Fruit fly (Drosophila melanogaster) whole organism, embryonic: ENCODE results near the gene Hinfp.

Experiments used
- Asciz ChIP-seq: fragments of 200-800 bp; sonication (Bioruptor generic); optimal IDR thresholded peaks from 2 replicates; lab custom pipeline; 2017; ENCODE audit warnings: missing biosample characterization, mild to moderate bottlenecking, missing genetic modification characterization, missing genetic modification reagents
- Atf3 ChIP-seq: fragments of 200-800 bp; sonication (Bioruptor generic); optimal IDR thresholded peaks from 3 replicates; lab custom pipeline; 2016; ENCODE audit warnings: missing biosample characterization, missing genetic modification characterization
- B-H2 ChIP-seq: fragments of 200-800 bp; sonication (Bioruptor generic); optimal IDR thresholded peaks from 2 replicates; lab custom pipeline; 2018; ENCODE audit warnings: missing biosample characterization, mild to moderate bottlenecking, missing genetic modification characterization
- CG10959 ChIP-seq: fragments of 200-800 bp; sonication (Bioruptor generic); IDR thresholded peaks from 2 replicates; pipeline ENCODE4 v1.3.6; 2022; ENCODE audit warnings: missing biosample characterization, missing genetic modification characterization
- CG11085 ChIP-seq: fragments of 200-800 bp; sonication (Bioruptor generic); IDR thresholded peaks from 2 replicates; pipeline ENCODE4 v1.3.6; 2022; ENCODE audit warnings: missing biosample characterization, missing genetic modification characterization
- CG12155 ChIP-seq: fragments of 200-800 bp; sonication (Bioruptor generic); optimal IDR thresholded peaks from 3 replicates; lab custom pipeline; 2016; ENCODE audit warnings: missing biosample characterization, missing genetic modification characterization
- CG12659 ChIP-seq: fragments of 200-800 bp; sonication (Bioruptor generic); optimal IDR thresholded peaks from 3 replicates; lab custom pipeline; 2017; ENCODE audit warnings: mild to moderate bottlenecking, missing biosample characterization, missing genetic modification reagents, missing genetic modification characterization
- CG12942 ChIP-seq: fragments of 200-800 bp; sonication (Bioruptor generic); optimal IDR thresholded peaks from 3 replicates; lab custom pipeline; 2016; ENCODE audit warnings: missing biosample characterization, missing genetic modification characterization
- CG1603 ChIP-seq: fragments of 200-800 bp; sonication (Bioruptor generic); optimal IDR thresholded peaks from 2 replicates; lab custom pipeline; 2019; ENCODE audit warnings: missing biosample characterization, mild to moderate bottlenecking, missing genetic modification characterization, moderate library complexity
- CG17328 ChIP-seq: fragments of 200-800 bp; sonication (Bioruptor generic); IDR thresholded peaks from 2 replicates; pipeline ENCODE4 v1.3.6; 2022; ENCODE audit warnings: missing biosample characterization, missing genetic modification characterization
- CG1792 ChIP-seq: fragments of 200-800 bp; sonication (Bioruptor generic); optimal IDR thresholded peaks from 2 replicates; lab custom pipeline; 2016; ENCODE audit warnings: missing biosample characterization, missing genetic modification characterization
- CG18599 ChIP-seq: fragments of 200-800 bp; sonication (Bioruptor generic); optimal IDR thresholded peaks from 3 replicates; lab custom pipeline; 2017; ENCODE audit warnings: missing biosample characterization, missing genetic modification characterization, mild to moderate bottlenecking, moderate library complexity, missing genetic modification reagents
- CG2116 ChIP-seq: fragments of 200-800 bp; sonication (Bioruptor generic); optimal IDR thresholded peaks from 3 replicates; lab custom pipeline; 2018; ENCODE audit warnings: missing biosample characterization, mild to moderate bottlenecking, missing genetic modification characterization
- CG3065 ChIP-seq: fragments of 200-800 bp; sonication (Bioruptor generic); optimal IDR thresholded peaks from 2 replicates; lab custom pipeline; 2016; ENCODE audit warnings: missing biosample characterization, missing genetic modification characterization
- CG42726 ChIP-seq: fragments of 200-800 bp; sonication (Bioruptor generic); IDR thresholded peaks from 2 replicates; pipeline ENCODE4 v1.3.6; 2022; ENCODE audit warnings: missing biosample characterization, missing genetic modification characterization; ENCODE audit not compliant: partially characterized antibody
- CG4730 ChIP-seq: fragments of 200-800 bp; sonication (Bioruptor generic); IDR thresholded peaks from 2 replicates; pipeline ENCODE4 v1.3.6; 2022; ENCODE audit warnings: missing biosample characterization, missing genetic modification characterization
- CG4820 ChIP-seq: fragments of 200-800 bp; sonication (Bioruptor generic); optimal IDR thresholded peaks from 3 replicates; lab custom pipeline; 2016; ENCODE audit warnings: missing biosample characterization, missing genetic modification characterization
- CG6272 ChIP-seq: fragments of 200-800 bp; sonication (Bioruptor generic); IDR thresholded peaks from 2 replicates; pipeline ENCODE4 v1.3.6; 2022; ENCODE audit warnings: missing biosample characterization, missing genetic modification characterization
- CG6683 ChIP-seq: fragments of 200-800 bp; sonication (Bioruptor generic); optimal IDR thresholded peaks from 2 replicates; lab custom pipeline; 2017; ENCODE audit warnings: missing biosample characterization, mild to moderate bottlenecking, missing genetic modification characterization, missing genetic modification reagents
- CG6765 ChIP-seq: fragments of 200-800 bp; sonication (Bioruptor generic); optimal IDR thresholded peaks from 3 replicates; lab custom pipeline; 2017; ENCODE audit warnings: missing biosample characterization, mild to moderate bottlenecking, missing genetic modification characterization
- CG9437 ChIP-seq: fragments of 200-800 bp; sonication (Bioruptor generic); optimal IDR thresholded peaks from 2 replicates; lab custom pipeline; 2018; ENCODE audit warnings: missing biosample characterization, mild to moderate bottlenecking, missing genetic modification characterization
- Dad ChIP-seq: fragments of 200-800 bp; sonication (Bioruptor generic); optimal IDR thresholded peaks from 3 replicates; lab custom pipeline; 2016; ENCODE audit warnings: missing biosample characterization, missing genetic modification characterization
- Doc3 ChIP-seq: fragments of 200-800 bp; sonication (Bioruptor generic); IDR thresholded peaks from 3 replicates; pipeline ENCODE4 v1.3.6; 2022; ENCODE audit warnings: missing biosample characterization, missing genetic modification characterization; ENCODE audit not compliant: partially characterized antibody
- Dp ChIP-seq: fragments of 200-800 bp; sonication (Bioruptor generic); optimal IDR thresholded peaks from 2 replicates; lab custom pipeline; 2018; ENCODE audit warnings: missing biosample characterization, mild to moderate bottlenecking, missing genetic modification characterization, moderate library complexity
- Dref ChIP-seq: fragments of 200-800 bp; sonication (Bioruptor generic); IDR thresholded peaks from 2 replicates; pipeline ENCODE4 v1.3.6; 2022; ENCODE audit warnings: missing biosample characterization, missing genetic modification characterization
- E2f2 ChIP-seq: fragments of 200-800 bp; sonication (Bioruptor generic); IDR thresholded peaks from 2 replicates; pipeline ENCODE4 v1.3.6; 2022; ENCODE audit warnings: missing biosample characterization, missing genetic modification characterization
- Elba2 ChIP-seq: fragments of 200-800 bp; sonication (Bioruptor generic); optimal IDR thresholded peaks from 3 replicates; lab custom pipeline; 2016; ENCODE audit warnings: missing biosample characterization, missing genetic modification characterization
- Ets65A ChIP-seq: fragments of 200-800 bp; sonication (Bioruptor generic); peaks from one replicate; lab custom pipeline; 2016; ENCODE audit warnings: missing biosample characterization, missing genetic modification characterization
- Hr3 ChIP-seq: fragments of 200-800 bp; sonication (Bioruptor generic); optimal IDR thresholded peaks from 3 replicates; lab custom pipeline; 2016; ENCODE audit warnings: missing biosample characterization, missing genetic modification characterization
- Kr ChIP-seq: fragments of 200-800 bp; sonication (Bioruptor generic); optimal IDR thresholded peaks from 2 replicates; lab custom pipeline; 2017; ENCODE audit warnings: missing biosample characterization, mild to moderate bottlenecking, missing genetic modification characterization
- MBD-R2 ChIP-seq: fragments of 200-800 bp; sonication (Bioruptor generic); IDR thresholded peaks from 2 replicates; pipeline ENCODE4 v1.3.6; 2022; ENCODE audit warnings: missing biosample characterization, missing genetic modification characterization
- Opbp ChIP-seq: fragments of 200-800 bp; sonication (Bioruptor generic); IDR thresholded peaks from 3 replicates; pipeline ENCODE4 v1.3.6; 2022; ENCODE audit warnings: missing biosample characterization, missing genetic modification characterization; ENCODE audit not compliant: partially characterized antibody
- Scr ChIP-seq: fragments of 200-800 bp; sonication (Bioruptor generic); IDR thresholded peaks from 2 replicates; pipeline ENCODE4 v1.3.6; 2022; ENCODE audit warnings: missing biosample characterization, missing genetic modification characterization; ENCODE audit not compliant: partially characterized antibody
- Sry-δ ChIP-seq: fragments of 200-800 bp; sonication (Bioruptor generic); optimal IDR thresholded peaks from 2 replicates; lab custom pipeline; 2016; ENCODE audit warnings: missing biosample characterization, missing genetic modification characterization
- aop ChIP-seq: fragments of 200-800 bp; sonication (Bioruptor generic); IDR thresholded peaks from 2 replicates; pipeline ENCODE4 v1.3.6; 2022; ENCODE audit warnings: missing biosample characterization, missing genetic modification characterization
- ara ChIP-seq: fragments of 200-800 bp; sonication (Bioruptor generic); IDR thresholded peaks from 2 replicates; pipeline ENCODE4 v1.3.6; 2022; ENCODE audit warnings: missing biosample characterization, missing genetic modification characterization
- ash1 ChIP-seq: fragments of 200-800 bp; sonication (Bioruptor generic); optimal IDR thresholded peaks from 2 replicates; lab custom pipeline; 2018; ENCODE audit warnings: missing biosample characterization, mild to moderate bottlenecking, missing genetic modification characterization
- da ChIP-seq: fragments of 200-800 bp; sonication (Bioruptor generic); optimal IDR thresholded peaks from 2 replicates; lab custom pipeline; 2016; ENCODE audit warnings: missing biosample characterization, missing genetic modification characterization
- emc ChIP-seq: fragments of 200-800 bp; sonication (Bioruptor generic); optimal IDR thresholded peaks from 2 replicates; lab custom pipeline; 2016; ENCODE audit warnings: missing biosample characterization, missing genetic modification characterization
- fu2 ChIP-seq: fragments of 200-800 bp; sonication (Bioruptor generic); optimal IDR thresholded peaks from 2 replicates; lab custom pipeline; 2016; ENCODE audit warnings: missing biosample characterization, missing genetic modification characterization
- gro ChIP-seq: fragments of 200-800 bp; sonication (Bioruptor generic); optimal IDR thresholded peaks from 2 replicates; lab custom pipeline; 2016; ENCODE audit warnings: missing biosample characterization, missing genetic modification characterization
- gsb-n ChIP-seq: fragments of 200-800 bp; sonication (Bioruptor generic); optimal IDR thresholded peaks from 3 replicates; lab custom pipeline; 2018; ENCODE audit warnings: missing biosample characterization, mild to moderate bottlenecking, missing genetic modification characterization
- ind ChIP-seq: fragments of 200-800 bp; sonication (Bioruptor generic); optimal IDR thresholded peaks from 3 replicates; lab custom pipeline; 2016; ENCODE audit warnings: missing biosample characterization, missing genetic modification characterization
- oc ChIP-seq: fragments of 200-800 bp; sonication (Bioruptor generic); optimal IDR thresholded peaks from 2 replicates; lab custom pipeline; 2018; ENCODE audit warnings: missing biosample characterization, mild to moderate bottlenecking, missing genetic modification characterization, moderate library complexity
- peb ChIP-seq: fragments of 200-800 bp; sonication (Bioruptor generic); IDR thresholded peaks from 2 replicates; pipeline ENCODE4 v1.3.6; 2022; ENCODE audit warnings: missing biosample characterization, missing genetic modification characterization
- ranshi ChIP-seq: fragments of 200-800 bp; sonication (Bioruptor generic); IDR thresholded peaks from 2 replicates; pipeline ENCODE4 v1.3.6; 2022; ENCODE audit warnings: missing biosample characterization, missing genetic modification characterization
- tin ChIP-seq: fragments of 200-800 bp; sonication (Bioruptor generic); optimal IDR thresholded peaks from 3 replicates; lab custom pipeline; 2016; ENCODE audit warnings: missing biosample characterization, missing genetic modification characterization
- tx ChIP-seq: fragments of 200-800 bp; sonication (Bioruptor generic); optimal IDR thresholded peaks from 2 replicates; lab custom pipeline; 2016; ENCODE audit warnings: missing biosample characterization, missing genetic modification characterization
- unc-4 ChIP-seq: fragments of 200-800 bp; sonication (Bioruptor generic); IDR thresholded peaks from 2 replicates; pipeline ENCODE4 v1.3.6; 2022; ENCODE audit warnings: missing biosample characterization, missing genetic modification characterization; ENCODE audit not compliant: partially characterized antibody
- unpg ChIP-seq: fragments of 200-800 bp; sonication (Bioruptor generic); optimal IDR thresholded peaks from 3 replicates; lab custom pipeline; 2018; ENCODE audit warnings: missing biosample characterization, mild to moderate bottlenecking, missing genetic modification characterization, moderate library complexity
- zen ChIP-seq: fragments of 200-800 bp; sonication (Bioruptor generic); optimal IDR thresholded peaks from 3 replicates; lab custom pipeline; 2018; ENCODE audit warnings: missing biosample characterization, mild to moderate bottlenecking, missing genetic modification characterization, moderate library complexity

Gene Hinfp

DNA sequence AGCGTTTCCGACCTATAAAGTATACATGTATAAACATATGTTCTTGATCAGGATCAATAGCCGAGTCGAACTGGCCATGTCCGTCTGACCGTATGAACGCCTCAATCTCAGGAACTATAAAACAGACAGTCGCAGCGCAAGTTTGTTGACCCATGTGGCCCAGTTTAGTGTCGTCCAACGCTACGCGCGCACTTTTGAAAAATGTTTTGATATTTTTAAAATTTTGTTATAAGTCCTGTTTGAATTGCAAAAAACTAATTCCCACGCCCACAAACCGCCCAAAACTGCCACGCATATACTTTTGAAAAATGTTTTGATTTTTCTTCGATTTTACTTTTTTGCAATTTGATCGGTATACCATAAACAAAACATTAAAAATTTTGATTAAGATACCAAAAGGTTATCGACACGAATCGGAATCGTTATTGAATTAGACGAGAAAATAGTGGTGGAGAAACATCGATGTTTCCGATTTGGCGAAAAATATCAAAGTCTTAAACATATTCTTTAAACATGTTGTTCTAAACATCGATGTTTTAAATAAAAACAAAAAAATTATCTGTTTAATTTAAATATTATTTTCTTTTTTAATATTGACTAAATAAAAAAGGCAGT is 21.2 kb downstream of the Hinfp start (continued):
- TF ChIP-seq CG6683 (no peak), Ets65A (GFP tag; lab: Kevin White, UChicago) (no peak), ara (GFP tag; lab: Robert Waterston, UW) (no peak), emc (GFP tag; lab: Kevin White, UChicago) (no peak), CG11085 (no peak), fu2 (GFP tag; lab: Kevin White, UChicago) (no peak), CG42726 (GFP tag; lab: Robert Waterston, UW) (no peak), Kr (no peak), Doc3 (GFP tag; lab: Robert Waterston, UW) (no peak; the same call in 2 of the 3 replicates), da (no peak), CG12659 (GFP tag; lab: Kevin White, UChicago) (peak; percentile 46), CG6272 (no peak), B-H2 (GFP tag; lab: Kevin White, UChicago) (no peak), Elba2 (GFP tag; lab: Kevin White, UChicago) (no peak), CG2116 (peak; percentile 37), CG17328 (no peak), CG6765 (GFP tag; lab: Kevin White, UChicago) (no peak), CG3065 (GFP tag; lab: Kevin White, UChicago) (no peak), Dref (GFP tag; lab: Robert Waterston, UW) (peak; percentile 57), ranshi (no peak), CG9437 (GFP tag; lab: Kevin White, UChicago) (peak; percentile 14), Dp (peak; percentile 69), CG12942 (GFP tag; lab: Kevin White, UChicago) (no peak), zen (no peak), gsb-n (no peak), ind (no peak), tin (GFP tag; lab: Kevin White, UChicago) (no peak), MBD-R2 (GFP tag; lab: Robert Waterston, UW) (no peak), Asciz (GFP tag; lab: Kevin White, UChicago) (no peak), CG18599 (GFP tag; lab: Kevin White, UChicago) (no peak), E2f2 (GFP tag; lab: Robert Waterston, UW) (peak; percentile 81), aop (GFP tag; lab: Robert Waterston, UW) (no peak), gro (no peak), CG1792 (GFP tag; lab: Kevin White, UChicago) (no peak), Opbp (peak; percentile 35; the same call in 1 of the 3 replicates), peb (GFP tag; lab: Robert Waterston, UW) (no peak), tx (GFP tag; lab: Kevin White, UChicago) (no peak), oc (tag; lab: Kevin White, UChicago) (no peak), Dad (GFP tag; lab: Kevin White, UChicago) (no peak), Sry-δ (GFP tag; lab: Kevin White, UChicago) (peak; percentile 21), Atf3 (no peak), unpg (no peak), CG4730 (GFP tag; lab: Robert Waterston, UW) (no peak), Scr (GFP tag; lab: Robert Waterston, UW) (no peak), unc-4 (GFP tag; lab: Robert Waterston, UW) (0 out of 2 replicates have a peak, but pooled peaks have one; percentile 7), ash1 (GFP tag; lab: Kevin White, UChicago) (no peak), CG12155 (GFP tag; lab: Kevin White, UChicago) (no peak), CG10959 (no peak), Hr3 (GFP tag; lab: Kevin White, UChicago) (no peak), CG4820 (no peak), CG1603 (tag; lab: Kevin White, UChicago) (peak; percentile 1)
